Fruit fly (Drosophila melanogaster) whole organism: ENCODE measurements around the gene bmm.

Source experiments
- CG8478 ChIP-seq: fragments of >200 bp; optimal IDR thresholded peaks from 2 replicates; lab custom pipeline; 2018; ENCODE audit warnings: inconsistent platforms
- Dll ChIP-seq: fragments of >200 bp; optimal IDR thresholded peaks from 2 replicates; lab custom pipeline; 2017
- EcR ChIP-seq, 2 experiments: fragments of >200 bp; optimal IDR thresholded peaks; 2 replicates each; lab custom pipeline; 2017; ENCODE audit warnings: missing biosample characterization in 2 of 2, missing genetic modification characterization in 2 of 2, missing genetic modification reagents in 2 of 2
- pan ChIP-seq: fragments of >200 bp; optimal IDR thresholded peaks from 2 replicates; lab custom pipeline; 2017
- psq ChIP-seq: fragments of >200 bp; optimal IDR thresholded peaks from 2 replicates; lab custom pipeline; 2017
- usp ChIP-seq: fragments of >200 bp; optimal IDR thresholded peaks from 2 replicates; lab custom pipeline; 2017; ENCODE audit warnings: missing biosample characterization, missing genetic modification characterization, mixed read lengths

bmm gene

dm6 chr3L:14761837-14762785, 24.1 kb downstream of the bmm start, which contains the start of the genes Tsen34 and Mgat4a:
Gene Tsen34, minus strand, starts transcription at chr3L:14761844.
Gene Mgat4a, plus strand, starts transcription at chr3L:14762028.
- TF ChIP-seq pan (lab: Kevin White, UChicago) (no peak), EcR (GFP tag; optimal IDR thresholded peaks at IDR 0.05; lab: Kevin White, UChicago) (no peak), psq (lab: Kevin White, UChicago) (no peak), CG8478 (lab: Kevin White, UChicago) (no peak), usp (GFP tag; lab: Kevin White, UChicago) (no peak), Dll (lab: Kevin White, UChicago) (no peak)

- TF ChIP-seq usp (GFP tag; lab: Kevin White, UChicago) (no peak), EcR (GFP tag; optimal IDR thresholded peaks at IDR 0.05; lab: Kevin White, UChicago) (no peak), psq (lab: Kevin White, UChicago) (no peak), Dll (lab: Kevin White, UChicago) (no peak), CG8478 (lab: Kevin White, UChicago) (no peak), pan (lab: Kevin White, UChicago) (no peak)
Measured at dm6 chr3L:14760949-14761348, 25.3 kb downstream of the bmm start, which contains the start of gene Trl. Gene Trl, minus strand, starts transcription at chr3L:14761049.

DNA sequence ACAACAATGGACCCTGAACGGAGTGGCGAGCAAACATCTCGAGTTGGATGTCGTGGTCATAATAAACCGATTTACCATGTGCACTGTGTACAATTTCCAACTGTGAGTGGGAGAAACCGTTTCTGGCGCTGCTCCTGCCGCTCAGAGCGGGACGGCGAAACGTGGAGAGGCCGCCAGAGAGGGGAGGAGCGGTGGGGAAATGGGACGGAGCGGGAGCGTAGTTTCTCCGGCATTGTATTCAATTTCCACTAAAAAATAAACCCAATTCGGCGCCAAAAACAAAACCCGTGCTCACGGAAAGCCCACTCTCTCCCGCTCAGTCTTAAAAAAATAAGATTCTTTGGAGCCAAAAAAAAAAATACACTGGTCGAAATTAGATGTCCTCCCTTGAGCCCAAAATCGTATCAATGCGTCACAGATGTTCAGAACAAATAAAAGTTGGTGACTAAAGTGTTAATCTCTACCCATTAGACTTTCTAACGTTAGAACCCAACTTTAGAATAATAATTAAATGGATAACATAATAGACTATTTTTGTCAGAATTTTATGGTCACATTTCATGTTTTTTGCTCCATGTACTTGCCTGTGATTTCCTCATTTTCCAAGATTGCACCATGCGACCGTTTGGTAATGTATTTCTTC, 26.1 kb downstream of the bmm start:
- TF ChIP-seq Dll (lab: Kevin White, UChicago) (no peak), CG8478 (lab: Kevin White, UChicago) (no peak)

- TF ChIP-seq EcR (GFP tag; optimal IDR thresholded peaks at IDR 0.05; lab: Kevin White, UChicago) (no peak), Dll (lab: Kevin White, UChicago) (peak; percentile 19)
Measured at dm6 chr3L:14759097-14759795, 27.0 kb downstream of the bmm start.

- TF ChIP-seq usp (GFP tag; lab: Kevin White, UChicago) (no peak), Dll (lab: Kevin White, UChicago) (no peak)
Measured at dm6 chr3L:14758730-14759096, 27.5 kb downstream of the bmm start.

dm6 chr3L:14757464-14758384, 28.5 kb downstream of the bmm start, which contains the start of gene CG42507:
Gene CG42507, minus strand, starts transcription at chr3L:14757962.
- TF ChIP-seq psq (lab: Kevin White, UChicago) (no peak), EcR (GFP tag; optimal IDR thresholded peaks at IDR 0.05; lab: Kevin White, UChicago) (no peak), Dll (lab: Kevin White, UChicago) (peak; percentile 95)

- TF ChIP-seq EcR (GFP tag; optimal IDR thresholded peaks at IDR 0.05; lab: Kevin White, UChicago): no peak
- no peak for TF ChIP-seq psq (lab: Kevin White, UChicago)
- no peak for TF ChIP-seq Dll (lab: Kevin White, UChicago)
- no peak for TF ChIP-seq CG8478 (lab: Kevin White, UChicago)
- TF ChIP-seq pan (lab: Kevin White, UChicago): no peak
- TF ChIP-seq usp (GFP tag; lab: Kevin White, UChicago): no peak
Measured at dm6 chr3L:14756724-14757463, 29.3 kb downstream of the bmm start.

DNA sequence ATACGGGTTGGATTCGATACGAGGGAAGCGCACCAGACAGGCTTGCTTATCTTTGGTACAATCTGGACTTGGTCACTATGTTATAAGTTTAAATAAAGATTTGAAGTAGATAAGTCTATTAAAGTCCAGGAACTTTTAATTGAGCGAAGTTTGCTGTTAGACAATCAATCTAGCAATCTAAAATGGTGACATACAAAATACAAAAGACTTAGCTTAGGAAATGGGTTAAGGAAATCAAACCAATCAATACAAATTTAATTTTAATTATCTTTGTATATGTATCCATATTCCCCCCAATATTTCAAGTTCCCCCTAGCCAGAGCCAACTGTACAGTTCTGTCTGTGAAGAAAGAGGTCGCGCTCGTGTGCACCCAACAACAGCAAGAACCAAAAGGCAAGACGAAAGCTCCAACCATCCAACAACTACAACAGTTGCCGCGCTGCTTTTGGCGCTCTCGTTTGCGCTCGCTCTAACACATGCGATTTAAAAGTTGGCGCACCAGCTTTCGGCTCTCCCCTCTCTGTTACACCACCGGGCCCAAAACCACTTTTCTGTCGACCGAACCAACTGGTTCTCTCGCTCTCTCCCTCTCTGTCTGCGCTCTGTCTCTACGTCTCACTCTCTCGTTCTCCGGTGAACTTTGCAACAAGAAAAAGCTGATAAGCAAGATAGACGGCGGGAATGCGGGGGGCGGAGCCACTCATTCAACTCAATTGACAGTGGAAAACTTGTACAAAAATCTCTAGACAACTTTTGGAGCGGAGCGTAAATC, 30.1 kb downstream of the bmm start:
- TF ChIP-seq usp (GFP tag; lab: Kevin White, UChicago): no peak
- peak; percentile 95 for TF ChIP-seq Dll (lab: Kevin White, UChicago)
- no peak for TF ChIP-seq EcR (GFP tag; optimal IDR thresholded peaks at IDR 0.05; lab: Kevin White, UChicago)
- peak; percentile 90 for TF ChIP-seq CG8478 (lab: Kevin White, UChicago)
- TF ChIP-seq psq (lab: Kevin White, UChicago): no peak

DNA sequence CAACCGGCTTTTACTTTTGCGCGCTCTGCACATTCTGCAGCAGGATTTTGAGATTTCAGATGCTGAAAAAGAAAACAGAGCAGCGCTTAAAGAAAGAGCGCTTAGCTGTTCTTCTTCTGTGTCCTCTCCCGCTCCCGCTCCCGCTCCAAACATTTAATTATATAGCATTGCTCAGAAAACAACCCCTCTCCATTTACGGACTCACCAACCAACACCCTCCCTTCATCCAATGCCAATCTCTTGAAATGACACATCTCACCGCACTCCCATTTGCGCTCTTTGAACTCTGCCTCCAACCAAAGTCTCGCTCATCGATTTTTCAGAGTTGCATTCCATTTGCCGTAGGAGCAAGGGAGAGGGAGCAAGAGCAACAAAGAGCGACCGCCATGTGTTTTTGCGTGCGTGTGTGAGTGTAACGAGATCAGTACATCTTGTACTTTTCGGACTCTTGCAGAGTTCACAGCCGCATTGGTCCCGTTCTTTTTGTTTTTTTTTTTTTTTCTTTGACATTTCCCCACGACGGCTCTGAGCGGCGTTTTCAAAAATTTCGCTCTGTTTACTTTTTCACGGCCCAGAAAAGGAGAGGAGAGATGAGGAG, 31.1 kb downstream of the bmm start:
- TF ChIP-seq Dll (lab: Kevin White, UChicago) (peak; percentile 99), CG8478 (lab: Kevin White, UChicago) (no peak), EcR (GFP tag; optimal IDR thresholded peaks at IDR 0.05; lab: Kevin White, UChicago) (no peak), pan (lab: Kevin White, UChicago) (no peak)
